3 worm cellular contexts compared by ENCODE assay signal in the genomic region with DNA sequence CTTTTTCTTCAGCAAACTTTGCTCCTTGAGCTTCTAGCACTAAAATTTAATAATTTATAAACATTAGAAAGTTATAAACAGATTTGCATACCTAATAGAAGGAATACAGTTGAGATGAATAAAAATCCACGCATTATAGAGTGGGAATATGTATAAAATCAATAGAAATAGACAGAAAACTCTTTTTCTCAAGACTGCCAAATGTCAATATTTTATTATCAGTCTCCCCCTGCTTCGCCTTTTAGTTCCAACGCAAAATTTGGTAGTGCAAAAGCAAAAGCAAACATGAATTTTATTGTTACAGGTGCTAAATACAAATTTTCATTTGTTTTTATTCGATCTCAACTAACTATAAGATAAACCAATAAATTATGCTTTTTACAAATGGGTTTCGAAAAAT.
TF ChIP-seq lines count a peak whose summit lies in the region.

A gene (minus strand): TSS at position 187 of the 400 bp plus-strand sequence.

TF ChIP-seq in whole organism, L3 larva, 47 proteins besides CTCF, POLR2A, EP300 and RAD21:
- TF ChIP-seq pha-4 (tag; optimal IDR thresholded peaks at IDR 0.05; lab: Kevin White, UChicago), result peak; percentile 24
- TF ChIP-seq ceh-28 (tag; optimal IDR thresholded peaks at IDR 0.05; lab: Kevin White, UChicago), result peak; percentile 8
- peak; percentile 4 for TF ChIP-seq elt-2 (tag; optimal IDR thresholded peaks at IDR 0.05; lab: Kevin White, UChicago)
- no peak for TF ChIP-seq ama-1 (optimal IDR thresholded peaks at IDR 0.05; lab: Kevin White, UChicago)
- no peak for TF ChIP-seq ztf-11 (tag; optimal IDR thresholded peaks at IDR 0.05; lab: Kevin White, UChicago)
- no peak for TF ChIP-seq unc-62 (GFP tag; optimal IDR thresholded peaks at IDR 0.05; lab: Kevin White, UChicago)
TF ChIP-seq in whole organism, L3 larva: peak in this region for 3.

TF ChIP-seq in whole organism, L4 larva, 104 proteins besides CTCF, POLR2A, EP300 and RAD21:
- TF ChIP-seq zfp-3 (GFP tag; conservative IDR thresholded peaks at IDR 0.05; lab: Robert Waterston, UW) (0 out of 2 replicates have a peak, but pooled peaks have one; percentile 58), ctbp-1 (GFP tag; IDR thresholded peaks at IDR 0.05; lab: Robert Waterston, UW) (no peak), lsy-2 (tag; optimal IDR thresholded peaks at IDR 0.05; lab: Kevin White, UChicago) (peak in 1 of 2 experiments; percentile 55), dve-1 (tag; optimal IDR thresholded peaks at IDR 0.05; lab: Kevin White, UChicago; ENCODE audit: insufficient read depth) (peak; percentile 23), T20F7.1 (GFP tag; optimal IDR thresholded peaks at IDR 0.05; lab: Kevin White, UChicago) (peak; percentile 13), lin-38 (GFP tag; IDR thresholded peaks at IDR 0.05; lab: Robert Waterston, UW) (peak; percentile 31; the same call in 1 of the 2 replicates), egl-27 (tag; optimal IDR thresholded peaks at IDR 0.05; lab: Kevin White, UChicago) (no peak), mep-1 (tag; optimal IDR thresholded peaks at IDR 0.05; lab: Kevin White, UChicago) (no peak), hmg-1.1 (GFP tag; IDR thresholded peaks at IDR 0.05; lab: Robert Waterston, UW) (no peak), pqm-1 (tag; optimal IDR thresholded peaks at IDR 0.05; lab: Kevin White, UChicago) (peak; percentile 28), Y105C5A.15 (GFP tag; IDR thresholded peaks at IDR 0.05; lab: Robert Waterston, UW) (no peak), dmd-9 (GFP tag; IDR thresholded peaks at IDR 0.05; lab: Robert Waterston, UW) (no peak), hlh-30 (tag; optimal IDR thresholded peaks at IDR 0.05; lab: Kevin White, UChicago; ENCODE audit: insufficient read depth) (no peak), cey-2 (tag; optimal IDR thresholded peaks at IDR 0.05; lab: Kevin White, UChicago; ENCODE audit: borderline replicate concordance, insufficient read depth) (no peak), F44E2.7 (GFP tag; IDR thresholded peaks at IDR 0.05; lab: Robert Waterston, UW) (no peak), daf-16 (GFP tag; optimal IDR thresholded peaks at IDR 0.05; lab: Kevin White, UChicago) (no peak), daf-16 (tag; optimal IDR thresholded peaks at IDR 0.05; lab: Kevin White, UChicago) (peak; percentile 22)

TF ChIP-seq in whole organism, young adult, 124 proteins besides CTCF, POLR2A, EP300 and RAD21:
- TF ChIP-seq zim-3 (tag; optimal IDR thresholded peaks at IDR 0.05; lab: Kevin White, UChicago), result no peak
- TF ChIP-seq snpc-3.4 (tag; optimal IDR thresholded peaks at IDR 0.05; lab: Kevin White, UChicago), result peak; percentile 3
- no peak for TF ChIP-seq xnd-1 (tag; optimal IDR thresholded peaks at IDR 0.05; lab: Kevin White, UChicago)
- no peak for TF ChIP-seq ceh-27 (GFP tag; optimal IDR thresholded peaks at IDR 0.05; lab: Kevin White, UChicago)
- peak; percentile 56 to 86 for TF ChIP-seq let-607 (tag; optimal IDR thresholded peaks at IDR 0.05; lab: Kevin White, UChicago)
- TF ChIP-seq snpc-4 (GFP tag; optimal IDR thresholded peaks at IDR 0.05; lab: Kevin White, UChicago), result no peak
- peak in 1 of 4 experiments; percentile 2 for TF ChIP-seq snpc-4 (tag; optimal IDR thresholded peaks at IDR 0.05; lab: Kevin White, UChicago)
